Worm (Caenorhabditis elegans): ENCODE measurements around the gene T24F1.4.

DNA sequence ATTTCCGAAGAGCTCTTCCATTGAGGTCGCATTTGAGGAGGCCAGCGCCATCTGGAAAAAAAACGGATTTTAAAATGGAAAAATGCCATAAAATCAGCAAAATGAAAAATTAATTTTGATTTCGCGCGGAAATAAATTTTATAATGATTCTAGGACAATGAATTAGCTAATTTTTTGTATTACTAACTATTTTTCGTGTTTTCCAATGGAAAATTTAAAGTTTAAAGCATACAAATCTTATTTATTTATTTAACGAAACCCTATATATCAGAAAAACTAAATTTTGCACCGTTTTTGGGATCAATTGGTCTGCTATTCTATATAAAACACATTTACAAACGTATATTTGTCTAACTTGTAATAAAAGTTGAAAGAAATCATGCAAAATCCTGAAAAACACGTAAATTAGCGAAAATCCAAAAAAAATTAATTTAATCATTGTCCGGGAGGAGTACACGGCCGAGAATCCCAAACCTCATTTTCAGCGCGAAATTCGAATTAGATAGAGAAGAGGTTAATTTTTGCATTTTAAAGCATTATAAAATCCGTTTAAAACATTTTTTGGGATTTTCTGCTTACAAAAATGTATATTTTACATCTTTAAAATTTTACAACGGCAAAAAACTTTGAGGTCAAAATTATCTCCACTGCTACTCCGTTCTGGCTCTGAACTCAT lies 23.8 kb downstream of the T24F1.4 start, which contains the start of gene C47G2.3:
- TF ChIP-seq ZK185.1 (tag; optimal IDR thresholded peaks at IDR 0.05; ENCODE audit: poor library complexity, severe bottlenecking): peak; percentile 77
- TF ChIP-seq ets-4 (GFP tag; optimal IDR thresholded peaks at IDR 0.05): no peak
- no peak for TF ChIP-seq pha-4 (tag; optimal IDR thresholded peaks at IDR 0.05)
- TF ChIP-seq mes-4 (tag; optimal IDR thresholded peaks at IDR 0.05): no peak
- TF ChIP-seq unc-62 (GFP tag; optimal IDR thresholded peaks at IDR 0.05): no peak
- TF ChIP-seq ama-1 (optimal IDR thresholded peaks at IDR 0.05): no peak
- TF ChIP-seq ama-1 (GFP tag; optimal IDR thresholded peaks at IDR 0.05): peak in 1 of 2 experiments; percentile 6
- TF ChIP-seq rec-8 (tag; optimal IDR thresholded peaks at IDR 0.05): peak in 1 of 2 experiments; percentile 25
- TF ChIP-seq hmg-20 (GFP tag; IDR thresholded peaks at IDR 0.05): 0 out of 2 replicates have a peak, but pooled peaks have one; percentile 26
- TF ChIP-seq Y67H2A.10 (GFP tag; conservative IDR thresholded peaks at IDR 0.05): no peak
